Worm (Caenorhabditis elegans) whole organism, L3 larva: ENCODE results near the gene nhr-159.

Experiments
- ceh-16 ChIP-seq: sonication (generic microtip); optimal IDR thresholded peaks from 2 replicates; lab custom pipeline; 2017; ENCODE audit warnings: missing biosample characterization, missing genetic modification characterization
- ceh-28 ChIP-seq: fragments of 150-350 bp; optimal IDR thresholded peaks from 2 replicates; lab custom pipeline; 2014; ENCODE audit warnings: missing biosample characterization, missing genetic modification reagents, missing genetic modification characterization
- ceh-82 ChIP-seq: fragments of 150-350 bp; optimal IDR thresholded peaks from 2 replicates; lab custom pipeline; 2014; ENCODE audit warnings: missing biosample characterization, missing genetic modification characterization
- ceh-9 ChIP-seq: sonication (generic microtip); optimal IDR thresholded peaks from 2 replicates; lab custom pipeline; 2018; ENCODE audit warnings: missing biosample characterization, missing genetic modification characterization
- daf-12 ChIP-seq: fragments of 150-350 bp; optimal IDR thresholded peaks from 2 replicates; lab custom pipeline; 2014; ENCODE audit warnings: missing biosample characterization, missing genetic modification reagents, missing genetic modification characterization
- egl-27 ChIP-seq: sonication (generic microtip); optimal IDR thresholded peaks from 4 replicates; lab custom pipeline; 2017; ENCODE audit warnings: missing biosample characterization, missing genetic modification reagents, missing genetic modification characterization
- egl-5 ChIP-seq: fragments of 150-350 bp; optimal IDR thresholded peaks from 2 replicates; lab custom pipeline; 2017; ENCODE audit warnings: missing biosample characterization, missing genetic modification reagents, missing genetic modification characterization, inconsistent platforms
- elt-1 ChIP-seq: fragments of 150-350 bp; optimal IDR thresholded peaks from 2 replicates; lab custom pipeline; 2014; ENCODE audit warnings: missing biosample characterization, missing genetic modification characterization
- elt-2 ChIP-seq: sonication (generic microtip); optimal IDR thresholded peaks from 2 replicates; lab custom pipeline; 2016; ENCODE audit warnings: missing genetic modification reagents, mild to moderate bottlenecking, missing genetic modification characterization, missing compliant biosample characterization
- elt-3 ChIP-seq, 3 experiments: fragments of 150-350 bp in 1 of 3; sonication (generic microtip) in 2 of 3; optimal IDR thresholded peaks; 2 replicates in 2 of 3; 4 replicates in 1 of 3; lab custom pipeline; 2014 to 2017; ENCODE audit warnings: missing biosample characterization in 3 of 3, missing genetic modification characterization in 3 of 3
- fkh-2 ChIP-seq: fragments of 150-350 bp; optimal IDR thresholded peaks from 2 replicates; lab custom pipeline; 2014; ENCODE audit warnings: missing biosample characterization, missing genetic modification reagents, missing genetic modification characterization
- hmg-11 ChIP-seq: sonication (generic microtip); optimal IDR thresholded peaks from 2 replicates; lab custom pipeline; 2016; ENCODE audit warnings: missing genetic modification characterization, missing compliant biosample characterization
- lin-15B ChIP-seq: fragments of 150-350 bp; optimal IDR thresholded peaks from 2 replicates; lab custom pipeline; 2014; ENCODE audit warnings: missing biosample characterization, missing genetic modification characterization
- lin-39 ChIP-seq: fragments of 150-350 bp; optimal IDR thresholded peaks from 2 replicates; lab custom pipeline; 2018; ENCODE audit warnings: missing biosample characterization, missing genetic modification reagents, missing genetic modification characterization
- lsy-12 ChIP-seq: sonication (generic microtip); optimal IDR thresholded peaks from 2 replicates; lab custom pipeline; 2016; ENCODE audit warnings: mild to moderate bottlenecking, missing genetic modification characterization, missing compliant biosample characterization
- mdl-1 ChIP-seq: fragments of 150-350 bp; optimal IDR thresholded peaks from 2 replicates; lab custom pipeline; 2014; ENCODE audit warnings: missing biosample characterization, missing genetic modification characterization
- nfya-1 ChIP-seq: sonication (generic microtip); optimal IDR thresholded peaks from 2 replicates; lab custom pipeline; 2017; ENCODE audit warnings: missing genetic modification characterization, mild to moderate bottlenecking, missing compliant biosample characterization, antibody characterized with exemption, moderate library complexity; ENCODE audit not compliant: insufficient read depth
- nhr-12 ChIP-seq: fragments of 150-350 bp; optimal IDR thresholded peaks from 2 replicates; lab custom pipeline; 2014; ENCODE audit warnings: missing biosample characterization, missing genetic modification characterization
- nhr-237 ChIP-seq: fragments of 150-350 bp; optimal IDR thresholded peaks from 2 replicates; lab custom pipeline; 2014; ENCODE audit warnings: missing biosample characterization, missing genetic modification characterization
- nhr-25 ChIP-seq: sonication (generic microtip); optimal IDR thresholded peaks from 2 replicates; lab custom pipeline; 2017; ENCODE audit warnings: missing biosample characterization, missing genetic modification characterization
- nhr-28 ChIP-seq: fragments of 150-350 bp; optimal IDR thresholded peaks from 2 replicates; lab custom pipeline; 2014; ENCODE audit warnings: missing biosample characterization, missing genetic modification characterization
- nhr-43 ChIP-seq: sonication (generic microtip); optimal IDR thresholded peaks from 2 replicates; lab custom pipeline; 2016; ENCODE audit warnings: mild to moderate bottlenecking, missing genetic modification characterization, missing compliant biosample characterization; ENCODE audit not compliant: poor library complexity, severe bottlenecking
- nhr-67 ChIP-seq: fragments of 150-350 bp; optimal IDR thresholded peaks from 2 replicates; lab custom pipeline; 2014; ENCODE audit warnings: missing biosample characterization, missing genetic modification characterization
- nhr-76 ChIP-seq: fragments of 150-350 bp; sonication (generic microtip); optimal IDR thresholded peaks from 5 replicates; lab custom pipeline; 2014; ENCODE audit warnings: missing biosample characterization, missing genetic modification characterization
- nhr-77 ChIP-seq: fragments of 150-350 bp; optimal IDR thresholded peaks from 2 replicates; lab custom pipeline; 2014; ENCODE audit warnings: missing biosample characterization, missing genetic modification characterization
- pha-4 ChIP-seq: fragments of 150-350 bp; optimal IDR thresholded peaks from 2 replicates; lab custom pipeline; 2014; ENCODE audit warnings: missing biosample characterization, missing genetic modification reagents, missing genetic modification characterization
- skn-1 ChIP-seq: fragments of 150-350 bp; optimal IDR thresholded peaks from 2 replicates; lab custom pipeline; 2014; ENCODE audit warnings: missing biosample characterization, missing genetic modification characterization
- snpc-4 ChIP-seq: fragments of 150-350 bp; optimal IDR thresholded peaks from 2 replicates; lab custom pipeline; 2014; ENCODE audit warnings: missing biosample characterization, missing genetic modification characterization
- tbx-2 ChIP-seq: sonication (generic microtip); optimal IDR thresholded peaks from 2 replicates; lab custom pipeline; 2016; ENCODE audit warnings: mild to moderate bottlenecking, missing genetic modification characterization, missing compliant biosample characterization
- unc-39 ChIP-seq: sonication (generic microtip); optimal IDR thresholded peaks from 4 replicates; lab custom pipeline; 2017; ENCODE audit warnings: missing biosample characterization, missing genetic modification characterization
- ztf-11 ChIP-seq: fragments of 150-350 bp; optimal IDR thresholded peaks from 2 replicates; lab custom pipeline; 2014; ENCODE audit warnings: missing biosample characterization, missing genetic modification characterization
- ztf-4 ChIP-seq: fragments of 150-350 bp; optimal IDR thresholded peaks from 2 replicates; lab custom pipeline; 2014; ENCODE audit warnings: missing biosample characterization, missing genetic modification characterization

nhr-159 gene

DNA sequence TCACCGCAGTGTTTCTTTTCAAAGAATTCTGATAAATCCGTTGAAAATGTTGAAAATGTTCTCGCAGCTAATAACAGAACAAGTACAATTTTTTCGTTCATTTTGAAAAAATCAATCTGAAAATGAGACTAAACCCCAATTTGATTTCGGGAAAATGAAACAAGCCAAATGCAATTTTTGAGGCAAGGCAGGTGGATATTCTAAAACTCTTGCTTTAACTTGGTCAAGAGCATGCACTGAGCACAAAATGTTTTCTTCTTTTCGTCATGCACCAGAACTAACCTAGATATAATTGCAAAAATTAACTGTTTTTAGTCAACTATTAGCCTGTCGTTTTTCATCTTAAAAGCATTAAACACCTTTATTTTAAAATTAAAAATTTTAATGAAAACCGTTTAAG lies 22.0 kb upstream of the nhr-159 start, which contains the start of gene irld-22:
Gene irld-22 (minus strand): TSS at position 101 of the 400 bp plus-strand sequence.
- TF ChIP-seq pha-4 (tag; lab: Kevin White, UChicago) = no peak
- TF ChIP-seq nhr-28 (tag; lab: Kevin White, UChicago) = no peak
- no peak for TF ChIP-seq nhr-12 (tag; lab: Kevin White, UChicago)
- TF ChIP-seq lin-15B (tag; lab: Kevin White, UChicago) = no peak
- TF ChIP-seq nhr-76 (tag; lab: Kevin White, UChicago) = no peak
- no peak for TF ChIP-seq nfya-1 (tag; lab: Kevin White, UChicago)

- TF ChIP-seq elt-2 (tag; lab: Kevin White, UChicago) = no peak
- no peak for TF ChIP-seq egl-27
Observed at ce11 chrV:3896018-3896417, 17.9 kb upstream of the nhr-159 start.

DNA sequence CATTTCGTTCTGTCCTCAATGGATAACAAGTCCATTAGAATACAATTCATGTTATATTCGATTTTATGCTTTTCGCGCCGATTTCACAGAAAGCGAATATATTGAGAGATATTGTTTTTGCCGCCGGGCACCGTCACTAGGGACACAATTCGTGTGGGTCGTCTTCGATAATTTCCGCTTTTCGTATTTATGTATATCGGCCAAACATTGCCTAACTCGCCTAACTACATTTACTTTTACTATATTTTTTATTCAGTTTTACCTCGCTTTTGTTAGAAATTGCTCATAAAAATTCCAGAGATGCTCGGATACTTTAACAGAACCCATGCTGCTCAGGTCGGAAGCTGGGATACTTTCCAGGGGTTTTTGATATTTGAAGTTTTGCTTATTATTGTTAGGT lies 16.5 kb upstream of the nhr-159 start, which contains the start of gene sre-9:
Gene sre-9 (plus strand): TSS at position 301 of the 400 bp plus-strand sequence.
- TF ChIP-seq ceh-82 (no peak), egl-5 (tag; lab: Kevin White, UChicago) (no peak), elt-1 (tag; lab: Kevin White, UChicago) (no peak), daf-12 (tag; lab: Kevin White, UChicago) (no peak)
- TF ChIP-seq, all 47 proteins: peak for 0

- no peak for TF ChIP-seq mdl-1 (tag; lab: Kevin White, UChicago)
- no peak for TF ChIP-seq nhr-77 (tag; lab: Kevin White, UChicago)
- TF ChIP-seq ceh-16 (tag; lab: Kevin White, UChicago) = no peak
- no peak for TF ChIP-seq lsy-12 (tag; lab: Kevin White, UChicago)
- no peak for TF ChIP-seq tbx-2 (tag; lab: Kevin White, UChicago)
- TF ChIP-seq ztf-4 (tag; lab: Kevin White, UChicago) = no peak
- TF ChIP-seq hmg-11 (tag; lab: Kevin White, UChicago) = no peak
- TF ChIP-seq ztf-11 (tag; lab: Kevin White, UChicago) = no peak
- no peak for TF ChIP-seq snpc-4 (tag; lab: Kevin White, UChicago)
- TF ChIP-seq ceh-82 = no peak
- no peak for TF ChIP-seq fkh-2
- TF ChIP-seq unc-39 = no peak
- no peak for TF ChIP-seq ceh-28 (tag; lab: Kevin White, UChicago)
- no peak for TF ChIP-seq elt-3 (tag; optimal IDR thresholded peaks at IDR 0.05; lab: Kevin White, UChicago)
Observed at ce11 chrV:3892361-3892904, 14.3 kb upstream of the nhr-159 start, which contains the start of gene C17E7.4. C17E7.4 (plus strand) TSS chrV:3892854.

ce11 chrV:3891919-3892318 lies 13.8 kb upstream of the nhr-159 start, which contains the start of gene C17E7.12:
C17E7.12 (minus strand) TSS chrV:3892019.
- no peak for TF ChIP-seq nhr-67
- no peak for TF ChIP-seq ceh-9 (tag; lab: Kevin White, UChicago)
- TF ChIP-seq hmg-11 (tag; lab: Kevin White, UChicago) = no peak
- TF ChIP-seq mdl-1 (tag; lab: Kevin White, UChicago) = no peak
- no peak for TF ChIP-seq lin-39 (tag; lab: Kevin White, UChicago)
- no peak for TF ChIP-seq nhr-25 (tag; lab: Kevin White, UChicago)
- no peak for TF ChIP-seq ceh-28 (tag; lab: Kevin White, UChicago)
- no peak for TF ChIP-seq skn-1 (tag; lab: Kevin White, UChicago)
- TF ChIP-seq elt-3 (tag; optimal IDR thresholded peaks at IDR 0.05; lab: Kevin White, UChicago) = no peak
- no peak for TF ChIP-seq nhr-237
- no peak for TF ChIP-seq nhr-43 (tag; lab: Kevin White, UChicago)
- TF ChIP-seq nhr-76 (tag; lab: Kevin White, UChicago) = no peak
- TF ChIP-seq fkh-2 = no peak

ce11 chrV:3890761-3891160 lies 12.6 kb upstream of the nhr-159 start, which contains the start of gene C17E7.9:
C17E7.9 (minus strand) TSS chrV:3890861.
- TF ChIP-seq pha-4 (tag; lab: Kevin White, UChicago) (no peak), ceh-9 (tag; lab: Kevin White, UChicago) (no peak), ceh-28 (tag; lab: Kevin White, UChicago) (no peak), nfya-1 (tag; lab: Kevin White, UChicago) (no peak), nhr-67 (no peak), egl-27 (no peak)
